Fruit fly (Drosophila melanogaster) whole organism, adult: ENCODE measurements around the gene Glos.
A peak's percentile ranks its signal among the peaks of the same experiment; 100 is the strongest.

Experiments used
- CG11617 ChIP-seq: fragments of 200-800 bp; sonication (Bioruptor generic); optimal IDR thresholded peaks from 2 replicates; lab custom pipeline; 2017; ENCODE audit warnings: mild to moderate bottlenecking, missing biosample characterization, missing genetic modification reagents, missing genetic modification characterization
- CG12768 ChIP-seq: fragments of 200-800 bp; sonication (Bioruptor generic); optimal IDR thresholded peaks from 2 replicates; lab custom pipeline; 2017; ENCODE audit warnings: missing biosample characterization, missing genetic modification characterization, mild to moderate bottlenecking, moderate library complexity, missing genetic modification reagents
- CG14711 ChIP-seq: fragments of 200-800 bp; sonication (Bioruptor generic); optimal IDR thresholded peaks from 2 replicates; lab custom pipeline; 2018; ENCODE audit warnings: missing biosample characterization, mild to moderate bottlenecking, missing genetic modification characterization, moderate library complexity
- CG1620 ChIP-seq: fragments of 200-800 bp; sonication (Bioruptor generic); optimal IDR thresholded peaks from 2 replicates; lab custom pipeline; 2016; ENCODE audit warnings: missing biosample characterization, missing genetic modification characterization
- CG33017 ChIP-seq: fragments of 200-800 bp; sonication (Bioruptor generic); optimal IDR thresholded peaks from 2 replicates; lab custom pipeline; 2018; ENCODE audit warnings: missing biosample characterization, mild to moderate bottlenecking, missing genetic modification characterization, moderate library complexity
- CG5204 ChIP-seq: fragments of 200-800 bp; sonication (Bioruptor generic); optimal IDR thresholded peaks from 2 replicates; lab custom pipeline; 2016; ENCODE audit warnings: missing biosample characterization, missing genetic modification characterization
- CG7045 ChIP-seq: fragments of 200-800 bp; sonication (Bioruptor generic); optimal IDR thresholded peaks from 2 replicates; lab custom pipeline; 2017; ENCODE audit warnings: missing biosample characterization, mild to moderate bottlenecking, missing genetic modification characterization
- CG7101 ChIP-seq: fragments of 200-800 bp; sonication (Bioruptor generic); optimal IDR thresholded peaks from 2 replicates; lab custom pipeline; 2018; ENCODE audit warnings: missing biosample characterization, mild to moderate bottlenecking, missing genetic modification characterization, moderate library complexity
- Clk ChIP-seq: fragments of 200-800 bp; sonication (Bioruptor generic); optimal IDR thresholded peaks from 2 replicates; lab custom pipeline; 2017; ENCODE audit warnings: missing biosample characterization, missing genetic modification characterization
- Crg-1 ChIP-seq: fragments of 200-800 bp; sonication (Bioruptor generic); optimal IDR thresholded peaks from 2 replicates; lab custom pipeline; 2016; ENCODE audit warnings: missing biosample characterization, missing genetic modification characterization
- Hr96 ChIP-seq: fragments of 200-800 bp; sonication (Bioruptor generic); optimal IDR thresholded peaks from 2 replicates; lab custom pipeline; 2016; ENCODE audit warnings: missing biosample characterization, missing genetic modification characterization
- Mnt ChIP-seq: fragments of 200-800 bp; sonication (Bioruptor generic); optimal IDR thresholded peaks from 2 replicates; lab custom pipeline; 2016; ENCODE audit warnings: missing biosample characterization, mild to moderate bottlenecking, missing genetic modification characterization
- bab1 ChIP-seq: fragments of 200-800 bp; sonication (Bioruptor generic); optimal IDR thresholded peaks from 3 replicates; lab custom pipeline; 2019; ENCODE audit warnings: missing biosample characterization, mild to moderate bottlenecking, missing genetic modification characterization, moderate library complexity
- cic ChIP-seq: fragments of 200-800 bp; sonication (Bioruptor generic); optimal IDR thresholded peaks from 2 replicates; lab custom pipeline; 2017; ENCODE audit warnings: missing biosample characterization, mild to moderate bottlenecking, missing genetic modification characterization, moderate library complexity
- cnc ChIP-seq, 2 experiments: fragments of >200 bp; optimal IDR thresholded peaks; 2 replicates each; lab custom pipeline; 2017
- kay ChIP-seq: fragments of 200-800 bp; sonication (Bioruptor generic); peaks from one replicate; lab custom pipeline; 2016; ENCODE audit warnings: missing biosample characterization, missing genetic modification characterization, borderline replicate concordance
- ovo ChIP-seq: fragments of 200-800 bp; sonication (Bioruptor generic); optimal IDR thresholded peaks from 2 replicates; lab custom pipeline; 2016; ENCODE audit warnings: missing biosample characterization, missing genetic modification characterization
- pad ChIP-seq: fragments of 200-800 bp; sonication (Bioruptor generic); optimal IDR thresholded peaks from 3 replicates; lab custom pipeline; 2017; ENCODE audit warnings: missing biosample characterization, missing genetic modification characterization, mild to moderate bottlenecking, moderate library complexity, missing genetic modification reagents
- tj ChIP-seq: fragments of 200-800 bp; sonication (Bioruptor generic); optimal IDR thresholded peaks from 3 replicates; lab custom pipeline; 2017; ENCODE audit warnings: missing biosample characterization, mild to moderate bottlenecking, missing genetic modification characterization, moderate library complexity
- toe ChIP-seq: fragments of 200-800 bp; sonication (Bioruptor generic); optimal IDR thresholded peaks from 2 replicates; lab custom pipeline; 2016; ENCODE audit warnings: missing biosample characterization, missing genetic modification characterization

Glos gene

DNA sequence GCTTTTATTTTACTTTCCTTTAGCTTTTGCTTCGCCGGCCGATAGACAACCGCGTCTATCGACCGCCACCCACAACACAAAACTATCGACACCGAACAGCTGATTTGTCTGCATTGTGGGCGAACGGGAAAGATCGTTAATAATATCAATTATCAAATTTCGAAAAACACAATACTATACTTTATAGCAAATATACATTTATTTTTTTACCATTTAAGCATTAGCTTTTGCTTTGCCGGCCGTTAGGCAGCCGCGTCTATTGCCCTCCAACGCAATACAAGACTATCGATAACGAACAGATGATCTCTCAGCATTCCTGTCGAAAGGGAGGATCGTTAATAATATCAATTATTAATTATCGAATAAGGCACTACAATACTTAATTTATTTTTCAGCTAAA lies at the start of gene Glos, which contains the start of gene CG2938:
Gene Glos (plus strand): TSS at position 344 of the 400 bp plus-strand sequence.
Gene CG2938 (minus strand): TSS at position 296 of the 400 bp plus-strand sequence.
- TF ChIP-seq kay (GFP tag; lab: Kevin White, UChicago) (peak; percentile 77), toe (GFP tag; lab: Kevin White, UChicago) (no peak)

DNA sequence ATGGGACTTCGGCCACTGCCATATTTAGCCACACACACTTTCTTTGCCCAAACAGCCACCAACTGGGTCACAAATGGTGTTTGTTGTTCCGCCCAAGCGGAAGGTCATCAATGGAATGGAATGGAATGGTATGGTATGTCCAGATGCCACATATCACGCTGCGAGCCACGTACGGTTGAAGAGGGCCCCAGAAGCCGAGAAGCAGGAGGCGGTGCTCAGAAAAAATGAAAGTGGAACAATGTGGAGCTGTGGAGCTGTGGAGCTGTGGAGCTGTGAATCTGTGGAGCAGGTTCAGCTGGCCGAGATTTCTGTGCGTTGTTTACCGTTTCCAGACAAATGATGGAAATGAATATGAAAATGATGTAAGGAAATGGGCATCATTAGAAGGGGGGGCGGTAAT lies 49.6 kb upstream of the Glos start:
- no peak for TF ChIP-seq CG14711 (tag; lab: Kevin White, UChicago)
- TF ChIP-seq kay (GFP tag; lab: Kevin White, UChicago) = no peak
- no peak for TF ChIP-seq CG1620 (GFP tag; lab: Kevin White, UChicago)
- no peak for TF ChIP-seq tj (GFP tag; lab: Kevin White, UChicago)
- TF ChIP-seq CG12768 = no peak

DNA sequence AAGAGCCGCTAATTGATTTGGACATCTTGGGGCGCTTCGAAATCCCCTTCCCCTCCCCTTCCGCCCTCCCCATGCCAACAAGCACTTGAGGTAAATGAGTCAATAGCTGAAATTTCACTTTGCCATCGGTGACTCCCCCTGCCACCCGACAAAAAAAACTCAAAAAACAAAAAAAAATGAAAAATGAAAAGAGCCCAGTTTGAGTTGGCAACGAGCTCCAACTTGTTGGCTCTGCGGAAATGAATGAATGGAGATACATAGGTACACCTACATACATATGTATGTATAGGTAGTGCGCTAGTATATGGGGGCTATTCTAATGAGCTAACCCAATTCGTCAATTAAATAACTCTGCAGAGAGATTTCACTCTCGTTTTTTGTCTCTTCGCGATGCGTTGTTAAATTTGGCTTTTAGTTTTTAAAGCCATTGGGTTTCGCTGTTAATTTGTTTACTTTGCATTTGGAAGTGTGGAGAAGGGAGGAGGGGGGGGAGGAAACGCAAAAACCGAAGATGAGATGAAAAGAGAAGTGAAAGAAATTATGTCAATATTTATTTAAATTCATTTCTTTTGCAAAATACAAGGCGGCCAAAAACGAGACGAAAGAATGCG lies 48.6 kb upstream of the Glos start:
- TF ChIP-seq ovo (GFP tag; lab: Kevin White, UChicago) (no peak), Hr96 (GFP tag; lab: Kevin White, UChicago) (no peak), CG5204 (GFP tag; lab: Kevin White, UChicago) (no peak), CG7045 (GFP tag; lab: Kevin White, UChicago) (no peak), Crg-1 (GFP tag; lab: Kevin White, UChicago) (no peak), cic (no peak), toe (GFP tag; lab: Kevin White, UChicago) (no peak), CG7101 (tag; lab: Kevin White, UChicago) (no peak), CG33017 (tag; lab: Kevin White, UChicago) (no peak), CG14711 (tag; lab: Kevin White, UChicago) (no peak), Clk (no peak), cnc (optimal IDR thresholded peaks at IDR 0.05; lab: Kevin White, UChicago) (no peak), tj (GFP tag; lab: Kevin White, UChicago) (no peak), pad (GFP tag; lab: Kevin White, UChicago) (no peak), CG12768 (no peak), bab1 (GFP tag; lab: Kevin White, UChicago) (no peak), CG11617 (GFP tag; lab: Kevin White, UChicago) (no peak)

DNA sequence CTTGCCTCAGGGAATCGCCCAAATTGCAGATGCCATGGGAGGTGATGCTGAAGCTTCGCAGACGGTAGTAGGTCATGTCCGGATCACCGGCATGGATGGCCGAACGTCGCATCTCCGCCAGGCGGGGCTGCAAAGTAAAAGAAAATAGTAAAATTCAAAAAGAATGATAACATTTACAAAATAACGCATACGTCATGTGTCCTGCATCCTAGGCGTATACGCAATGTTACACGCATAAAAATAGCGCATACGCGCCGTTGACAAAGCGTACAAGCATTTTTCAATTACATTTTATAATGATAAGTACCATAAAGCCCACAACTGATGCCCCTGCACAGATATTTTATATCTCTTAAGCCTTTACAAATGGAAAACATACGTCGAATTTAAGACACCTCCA lies 34.4 kb upstream of the Glos start:
- TF ChIP-seq CG12768 (no peak), toe (GFP tag; lab: Kevin White, UChicago) (no peak), CG1620 (GFP tag; lab: Kevin White, UChicago) (no peak), CG33017 (tag; lab: Kevin White, UChicago) (no peak), CG7101 (tag; lab: Kevin White, UChicago) (no peak), CG7045 (GFP tag; lab: Kevin White, UChicago) (no peak), Mnt (GFP tag; lab: Kevin White, UChicago) (no peak), ovo (GFP tag; lab: Kevin White, UChicago) (no peak), CG14711 (tag; lab: Kevin White, UChicago) (no peak), Hr96 (GFP tag; lab: Kevin White, UChicago) (no peak), Clk (no peak), kay (GFP tag; lab: Kevin White, UChicago) (no peak), CG5204 (GFP tag; lab: Kevin White, UChicago) (no peak), CG11617 (GFP tag; lab: Kevin White, UChicago) (no peak), bab1 (GFP tag; lab: Kevin White, UChicago) (no peak)

DNA sequence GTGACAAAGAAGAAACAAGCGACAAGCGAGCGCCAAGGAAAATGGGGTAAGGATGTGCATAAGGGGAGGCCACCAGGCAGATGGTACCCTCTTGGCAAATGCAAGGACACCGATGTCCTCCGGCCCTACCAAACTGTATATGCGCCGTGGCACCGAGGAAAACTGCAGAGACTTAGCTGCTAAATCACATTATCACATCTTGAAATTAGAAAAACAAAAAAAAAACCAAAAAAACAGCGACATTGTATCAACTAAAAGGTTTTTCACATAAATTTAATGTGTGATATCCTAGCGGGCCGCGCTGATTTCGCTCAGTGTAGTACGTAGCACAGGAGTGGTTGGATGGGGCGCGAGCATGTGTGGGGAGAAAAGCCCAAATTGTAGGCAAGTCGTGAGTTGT lies 7.8 kb upstream of the Glos start:
- TF ChIP-seq toe (GFP tag; lab: Kevin White, UChicago) = no peak
- TF ChIP-seq pad (GFP tag; lab: Kevin White, UChicago) = no peak
- no peak for TF ChIP-seq Crg-1 (GFP tag; lab: Kevin White, UChicago)

DNA sequence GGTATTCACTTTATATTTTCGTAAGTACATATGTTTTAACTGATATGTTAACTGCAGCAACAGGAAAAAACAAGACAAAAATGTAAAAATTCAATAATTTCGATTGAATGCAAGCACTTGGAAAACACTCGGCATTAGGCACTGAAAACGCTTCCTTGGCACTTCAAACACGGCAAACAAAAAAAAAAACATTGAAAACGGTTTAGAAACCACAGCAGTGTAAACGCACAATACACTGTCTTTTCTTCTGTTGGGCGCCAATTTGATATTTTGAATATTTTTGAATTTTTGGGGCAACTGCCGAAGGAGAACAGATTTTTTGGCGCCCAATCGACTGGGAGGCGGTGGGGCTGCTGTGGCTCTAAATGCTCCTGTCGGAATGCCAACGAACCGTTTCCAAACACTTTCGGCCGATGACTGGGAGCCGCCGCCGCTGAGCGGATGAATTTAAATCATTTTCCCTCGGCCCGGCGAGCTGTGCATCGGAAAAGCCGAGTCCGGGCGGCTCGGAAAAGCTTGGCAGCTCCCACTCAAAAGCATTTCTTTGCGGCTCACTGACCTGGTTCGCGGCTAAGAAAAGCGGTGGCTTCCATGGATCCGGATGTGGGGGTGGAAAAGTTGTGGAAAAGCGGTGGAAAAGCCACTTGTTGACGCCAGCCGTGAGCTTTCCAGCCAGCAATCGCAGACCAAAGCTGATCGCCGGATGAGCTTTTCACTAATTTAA lies 5.6 kb upstream of the Glos start, which contains the start of gene CG42541:
Gene CG42541 (minus strand): TSS at position 51 of the 724 bp plus-strand sequence.
- TF ChIP-seq CG33017 (tag; lab: Kevin White, UChicago) (no peak), CG14711 (tag; lab: Kevin White, UChicago) (no peak), CG7101 (tag; lab: Kevin White, UChicago) (no peak)

DNA sequence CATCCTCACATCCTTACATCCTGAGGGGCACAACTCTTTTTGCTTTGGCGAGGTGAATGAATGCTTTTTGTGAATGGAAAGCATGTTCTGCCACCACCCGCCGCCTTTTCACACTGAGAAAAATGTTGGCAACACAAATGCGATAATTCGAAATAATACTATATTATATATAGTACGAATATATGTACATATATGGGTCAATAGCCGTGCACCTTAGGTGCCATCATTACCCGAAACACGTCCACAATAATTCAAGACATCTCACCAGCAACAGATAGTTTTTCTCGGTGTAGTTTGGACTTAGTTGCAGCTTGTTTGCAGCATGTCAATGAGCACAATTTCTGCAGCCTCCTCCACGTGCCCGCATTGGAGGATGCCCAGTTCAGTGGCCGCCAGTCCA lies 4.6 kb upstream of the Glos start:
- TF ChIP-seq bab1 (GFP tag; lab: Kevin White, UChicago) (no peak), CG7045 (GFP tag; lab: Kevin White, UChicago) (peak; percentile 14), CG12768 (no peak), kay (GFP tag; lab: Kevin White, UChicago) (peak; percentile 4), pad (GFP tag; lab: Kevin White, UChicago) (no peak), CG33017 (tag; lab: Kevin White, UChicago) (peak; percentile 16)
